Fruit fly (Drosophila melanogaster): Measurements from ENCODE around the gene Marf.

Gene Marf

DNA sequence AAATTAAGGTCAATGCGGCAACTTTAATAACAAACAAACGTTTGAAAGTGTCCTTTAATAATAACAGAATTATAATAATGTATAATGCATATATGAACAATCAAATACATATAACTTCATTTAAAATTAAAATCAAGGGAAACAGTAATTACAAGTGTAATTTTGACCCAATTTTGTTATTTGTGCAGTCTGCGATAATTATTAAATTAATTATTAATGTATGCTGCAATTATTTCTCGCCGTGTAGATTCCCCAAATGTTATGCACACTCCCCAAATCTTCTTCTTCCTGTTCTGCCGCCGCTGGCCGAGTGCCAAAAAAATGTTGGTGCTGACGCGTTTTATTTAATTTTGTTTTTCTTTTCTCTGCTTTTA, 12.1 kb upstream of the Marf start:
- TF ChIP-seq Hr83 (GFP tag; optimal IDR thresholded peaks at IDR 0.05; ENCODE audit: poor library complexity, severe bottlenecking), result no peak
- TF ChIP-seq Vsx2 (GFP tag; optimal IDR thresholded peaks at IDR 0.05; ENCODE audit: partially characterized antibody), result no peak
- TF ChIP-seq Dfd (GFP tag; optimal IDR thresholded peaks at IDR 0.05), result peak; percentile 79
- TF ChIP-seq br (GFP tag; optimal IDR thresholded peaks at IDR 0.05), result peak; percentile 35
- peak; percentile 45 for TF ChIP-seq CG9705 (GFP tag; optimal IDR thresholded peaks at IDR 0.05)
- TF ChIP-seq psq (GFP tag; optimal IDR thresholded peaks at IDR 0.05), result peak; percentile 70
- TF ChIP-seq OdsH (GFP tag; optimal IDR thresholded peaks at IDR 0.05), result peak; percentile 75
- TF ChIP-seq pan (optimal IDR thresholded peaks at IDR 0.05), result no peak
- no peak for TF ChIP-seq CG32264 (GFP tag; optimal IDR thresholded peaks at IDR 0.05)
- no peak for TF ChIP-seq lola (GFP tag; optimal IDR thresholded peaks at IDR 0.05)
- no peak for TF ChIP-seq Rel (GFP tag; optimal IDR thresholded peaks at IDR 0.05)
- TF ChIP-seq Rel (tag; optimal IDR thresholded peaks at IDR 0.05), result peak; percentile 31
- TF ChIP-seq Jra (GFP tag; optimal IDR thresholded peaks at IDR 0.05), result no peak
- TF ChIP-seq dsf (GFP tag; optimal IDR thresholded peaks at IDR 0.05; ENCODE audit: borderline replicate concordance), result no peak
- TF ChIP-seq dmrt93B (GFP tag; optimal IDR thresholded peaks at IDR 0.05), result peak; percentile 70
- peak; percentile 83 for TF ChIP-seq Sp1 (GFP tag; optimal IDR thresholded peaks at IDR 0.05)
- peak; percentile 7 for TF ChIP-seq woc (GFP tag; optimal IDR thresholded peaks at IDR 0.05)
- TF ChIP-seq Hnf4 (GFP tag; optimal IDR thresholded peaks at IDR 0.05), result peak; percentile 40
- TF ChIP-seq rgr (GFP tag; optimal IDR thresholded peaks at IDR 0.05), result peak; percentile 77
- peak; percentile 30 for TF ChIP-seq sage (GFP tag; optimal IDR thresholded peaks at IDR 0.05)
- TF ChIP-seq Mio (GFP tag; optimal IDR thresholded peaks at IDR 0.05), result no peak
- no peak for TF ChIP-seq Dif (GFP tag; optimal IDR thresholded peaks at IDR 0.05; ENCODE audit: partially characterized antibody)
- TF ChIP-seq jim (GFP tag; optimal IDR thresholded peaks at IDR 0.05), result no peak
- TF ChIP-seq Abd-B (GFP tag; optimal IDR thresholded peaks at IDR 0.05), result no peak
- TF ChIP-seq usp (GFP tag; optimal IDR thresholded peaks at IDR 0.05), result no peak
- TF ChIP-seq Myc (optimal IDR thresholded peaks at IDR 0.05), result no peak
- peak; percentile 66 for TF ChIP-seq sv (GFP tag; optimal IDR thresholded peaks at IDR 0.05)
- peak; percentile 83 for TF ChIP-seq HLH106 (tag; optimal IDR thresholded peaks at IDR 0.05)
- TF ChIP-seq brk (GFP tag; optimal IDR thresholded peaks at IDR 0.05), result peak; percentile 62
- TF ChIP-seq dl (GFP tag; optimal IDR thresholded peaks at IDR 0.05; ENCODE audit: insufficient read depth in 1 of 2, partially characterized antibody in 2 of 2), result no peak
- TF ChIP-seq ey (GFP tag; optimal IDR thresholded peaks at IDR 0.05), result peak; percentile 36
- TF ChIP-seq Hr78 (GFP tag; optimal IDR thresholded peaks at IDR 0.05), result no peak
- peak; percentile 67 for TF ChIP-seq h (GFP tag; optimal IDR thresholded peaks at IDR 0.05)
- peak in 1 of 2 experiments; percentile 84 for TF ChIP-seq foxo (GFP tag; optimal IDR thresholded peaks at IDR 0.05)
- TF ChIP-seq CrebA (GFP tag; optimal IDR thresholded peaks at IDR 0.05; ENCODE audit: borderline replicate concordance), result no peak
- no peak for TF ChIP-seq GATAd (GFP tag; optimal IDR thresholded peaks at IDR 0.05)
- TF ChIP-seq fru (GFP tag; optimal IDR thresholded peaks at IDR 0.05), result peak; percentile 52
- TF ChIP-seq N (GFP tag; optimal IDR thresholded peaks at IDR 0.05), result no peak
- peak; percentile 30 for TF ChIP-seq tai (GFP tag; optimal IDR thresholded peaks at IDR 0.05)

DNA sequence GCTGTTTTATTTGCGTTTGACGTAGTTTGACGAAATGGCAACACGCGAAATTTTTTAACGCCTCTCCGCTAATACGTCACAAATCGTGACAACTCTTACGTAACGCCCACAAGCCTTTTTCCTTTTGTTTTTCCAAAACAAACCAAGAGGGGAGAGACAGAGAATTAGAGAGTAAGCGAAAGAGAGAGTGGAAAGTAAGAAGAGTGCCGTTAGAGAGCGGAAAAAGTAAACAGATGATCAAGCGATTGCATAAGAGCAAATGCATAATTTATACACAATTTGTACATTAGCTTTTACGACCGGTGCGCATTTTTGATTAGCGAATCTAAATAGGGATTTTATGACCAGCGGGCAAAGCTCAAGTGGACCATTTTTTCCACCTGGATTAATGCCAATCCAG, 11.6 kb upstream of the Marf start:
- TF ChIP-seq Abd-B (GFP tag; optimal IDR thresholded peaks at IDR 0.05) (no peak), rgr (GFP tag; optimal IDR thresholded peaks at IDR 0.05) (no peak), Dfd (GFP tag; optimal IDR thresholded peaks at IDR 0.05) (no peak), Rel (GFP tag; optimal IDR thresholded peaks at IDR 0.05) (no peak), Rel (tag; optimal IDR thresholded peaks at IDR 0.05) (no peak), CG32264 (GFP tag; optimal IDR thresholded peaks at IDR 0.05) (no peak)

DNA sequence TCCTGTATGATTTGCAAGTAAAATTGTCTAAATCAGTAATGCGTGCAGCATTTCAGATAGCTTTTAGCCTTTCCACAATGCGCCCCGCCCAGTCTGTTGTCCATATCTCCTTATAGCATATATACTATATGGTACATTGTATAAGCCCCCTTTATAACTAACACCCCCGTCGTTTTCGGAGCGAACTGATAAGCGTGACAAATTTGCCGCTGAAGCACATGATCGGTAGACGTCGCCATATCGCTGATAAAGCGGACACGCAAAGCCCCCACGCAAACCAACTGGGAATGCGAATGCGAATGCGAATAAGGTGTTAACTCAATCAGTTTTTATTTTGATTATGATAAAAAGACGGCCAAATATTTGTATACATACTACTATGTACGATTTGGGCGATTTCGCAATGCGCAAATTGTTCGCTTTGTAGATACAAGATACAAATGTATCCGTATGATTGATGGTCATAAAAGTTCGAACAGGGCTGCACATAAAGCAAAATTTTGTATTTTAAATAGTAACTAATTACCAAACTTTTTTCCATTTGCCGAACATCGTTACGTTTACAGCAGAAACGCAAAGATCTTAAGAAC, 10.6 kb upstream of the Marf start:
- TF ChIP-seq OdsH (GFP tag; optimal IDR thresholded peaks at IDR 0.05), result no peak
- TF ChIP-seq Dif (GFP tag; optimal IDR thresholded peaks at IDR 0.05; ENCODE audit: partially characterized antibody), result no peak
- no peak for TF ChIP-seq sage (GFP tag; optimal IDR thresholded peaks at IDR 0.05)
- TF ChIP-seq dl (GFP tag; optimal IDR thresholded peaks at IDR 0.05; ENCODE audit: insufficient read depth in 1 of 2, partially characterized antibody in 2 of 2), result no peak
- no peak for TF ChIP-seq Rel (GFP tag; optimal IDR thresholded peaks at IDR 0.05)
- peak; percentile 44 for TF ChIP-seq Rel (tag; optimal IDR thresholded peaks at IDR 0.05)

All from whole organism, wandering third instar larva.